Fruit fly (Drosophila melanogaster): Measurements from ENCODE around the gene CG6333.

CG6333 gene

DNA sequence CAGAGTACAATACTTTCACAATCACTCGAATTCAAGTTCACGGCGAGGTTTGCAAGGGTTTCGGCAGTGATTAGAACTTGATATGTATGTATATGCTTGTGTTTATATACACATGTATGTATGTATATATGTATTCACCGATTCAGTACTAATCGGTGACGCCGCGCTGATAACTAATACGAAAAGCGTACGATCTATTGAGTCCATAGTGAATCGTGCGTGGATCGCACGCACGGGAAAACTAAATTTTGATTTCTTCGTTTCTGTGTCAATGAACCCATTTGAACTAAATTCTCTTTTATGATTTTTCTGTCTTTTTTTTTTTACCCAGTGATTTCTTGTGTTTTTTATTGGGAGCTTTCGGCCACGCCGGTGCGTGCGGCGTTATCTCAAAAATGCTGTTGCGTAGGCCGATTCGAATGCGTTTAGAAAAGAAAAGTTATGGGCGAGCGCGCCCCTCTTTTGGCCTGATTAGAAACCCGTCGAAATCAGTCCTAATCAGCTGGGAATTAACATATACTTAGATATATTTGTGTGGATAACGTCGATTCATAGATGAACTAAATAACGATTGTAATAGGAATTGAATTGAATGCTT, 7.9 kb upstream of the CG6333 start:
- TF ChIP-seq foxo (GFP tag; optimal IDR thresholded peaks at IDR 0.05) (no peak), jim (GFP tag; optimal IDR thresholded peaks at IDR 0.05) (no peak)

DNA sequence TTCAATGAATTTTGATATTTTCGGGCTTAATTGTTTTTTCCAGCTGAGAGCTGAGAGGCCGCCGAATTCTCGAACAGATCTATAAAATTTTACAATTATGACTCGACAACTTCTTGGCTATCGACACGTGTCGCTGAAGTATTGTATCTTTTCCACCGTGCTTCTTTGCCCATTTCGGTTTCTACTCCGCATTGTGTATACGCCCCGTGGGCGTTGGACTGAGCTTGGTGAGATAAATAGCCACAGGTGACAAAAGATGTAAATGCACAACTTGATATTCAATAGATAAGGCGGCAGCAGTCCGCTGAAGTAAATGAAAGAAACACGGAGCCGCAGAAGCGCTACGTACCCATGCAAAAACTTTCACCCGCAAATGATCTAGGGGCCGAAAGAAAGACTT, 7.2 kb upstream of the CG6333 start:
- TF ChIP-seq Jra (GFP tag; optimal IDR thresholded peaks at IDR 0.05): no peak
- no peak for TF ChIP-seq rgr (GFP tag; optimal IDR thresholded peaks at IDR 0.05)
- TF ChIP-seq foxo (GFP tag; optimal IDR thresholded peaks at IDR 0.05): no peak
- no peak for TF ChIP-seq CG32264 (GFP tag; optimal IDR thresholded peaks at IDR 0.05)
- no peak for TF ChIP-seq br (GFP tag; optimal IDR thresholded peaks at IDR 0.05)
- no peak for TF ChIP-seq HLH106 (tag; optimal IDR thresholded peaks at IDR 0.05)
- TF ChIP-seq h (GFP tag; optimal IDR thresholded peaks at IDR 0.05): no peak
- no peak for TF ChIP-seq Vsx2 (GFP tag; optimal IDR thresholded peaks at IDR 0.05; ENCODE audit: partially characterized antibody)
- TF ChIP-seq sv (GFP tag; optimal IDR thresholded peaks at IDR 0.05): no peak
- no peak for TF ChIP-seq Mio (GFP tag; optimal IDR thresholded peaks at IDR 0.05)
- no peak for TF ChIP-seq tai (GFP tag; optimal IDR thresholded peaks at IDR 0.05)
- no peak for TF ChIP-seq N (GFP tag; optimal IDR thresholded peaks at IDR 0.05)
- TF ChIP-seq jim (GFP tag; optimal IDR thresholded peaks at IDR 0.05): no peak
- TF ChIP-seq Hnf4 (GFP tag; optimal IDR thresholded peaks at IDR 0.05): no peak
- TF ChIP-seq Myc (optimal IDR thresholded peaks at IDR 0.05): no peak
- no peak for TF ChIP-seq Dif (GFP tag; optimal IDR thresholded peaks at IDR 0.05; ENCODE audit: partially characterized antibody)
- no peak for TF ChIP-seq sage (GFP tag; optimal IDR thresholded peaks at IDR 0.05)
- TF ChIP-seq dsf (GFP tag; optimal IDR thresholded peaks at IDR 0.05; ENCODE audit: borderline replicate concordance): no peak
- no peak for TF ChIP-seq ey (GFP tag; optimal IDR thresholded peaks at IDR 0.05)
- no peak for TF ChIP-seq dl (GFP tag; optimal IDR thresholded peaks at IDR 0.05; ENCODE audit: insufficient read depth in 1 of 2, partially characterized antibody in 2 of 2)

DNA sequence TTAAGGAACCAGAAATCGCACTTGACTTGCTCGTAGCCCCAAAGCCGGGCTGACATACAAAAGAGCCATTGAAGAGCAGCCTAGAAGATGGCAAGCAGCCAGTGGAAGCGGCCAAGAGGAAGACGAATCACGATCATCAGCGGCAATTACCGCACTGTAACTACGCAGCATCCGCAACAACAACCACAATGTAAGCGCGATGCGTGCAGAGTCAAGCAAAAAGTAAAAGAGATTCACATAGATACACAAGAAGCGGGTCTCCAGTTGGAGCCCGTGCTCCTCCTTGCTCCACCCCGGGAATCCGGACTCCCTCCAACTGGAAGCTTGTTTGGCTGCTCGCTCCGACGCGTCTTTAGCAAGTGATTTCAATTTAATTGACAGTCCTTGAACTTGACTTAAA, 5.6 kb upstream of the CG6333 start:
- TF ChIP-seq Sp1 (GFP tag; optimal IDR thresholded peaks at IDR 0.05): no peak
- TF ChIP-seq dl (GFP tag; optimal IDR thresholded peaks at IDR 0.05; ENCODE audit: insufficient read depth in 1 of 2, partially characterized antibody in 2 of 2): no peak
- TF ChIP-seq sv (GFP tag; optimal IDR thresholded peaks at IDR 0.05): no peak
- no peak for TF ChIP-seq lola (GFP tag; optimal IDR thresholded peaks at IDR 0.05)
- TF ChIP-seq pan (optimal IDR thresholded peaks at IDR 0.05): no peak
- no peak for TF ChIP-seq Rel (GFP tag; optimal IDR thresholded peaks at IDR 0.05)
- no peak for TF ChIP-seq Rel (tag; optimal IDR thresholded peaks at IDR 0.05)
- no peak for TF ChIP-seq Hr83 (GFP tag; optimal IDR thresholded peaks at IDR 0.05; ENCODE audit: poor library complexity, severe bottlenecking)
- TF ChIP-seq Vsx2 (GFP tag; optimal IDR thresholded peaks at IDR 0.05; ENCODE audit: partially characterized antibody): no peak
- no peak for TF ChIP-seq brk (GFP tag; optimal IDR thresholded peaks at IDR 0.05)
- TF ChIP-seq Dif (GFP tag; optimal IDR thresholded peaks at IDR 0.05; ENCODE audit: partially characterized antibody): no peak
- no peak for TF ChIP-seq GATAd (GFP tag; optimal IDR thresholded peaks at IDR 0.05)
- no peak for TF ChIP-seq ey (GFP tag; optimal IDR thresholded peaks at IDR 0.05)
- TF ChIP-seq psq (GFP tag; optimal IDR thresholded peaks at IDR 0.05): no peak
- TF ChIP-seq usp (GFP tag; optimal IDR thresholded peaks at IDR 0.05): no peak
- no peak for TF ChIP-seq fru (GFP tag; optimal IDR thresholded peaks at IDR 0.05)
- no peak for TF ChIP-seq Hr78 (GFP tag; optimal IDR thresholded peaks at IDR 0.05)
- no peak for TF ChIP-seq woc (GFP tag; optimal IDR thresholded peaks at IDR 0.05)
- no peak for TF ChIP-seq CG32264 (GFP tag; optimal IDR thresholded peaks at IDR 0.05)
- TF ChIP-seq HLH106 (tag; optimal IDR thresholded peaks at IDR 0.05): no peak

DNA sequence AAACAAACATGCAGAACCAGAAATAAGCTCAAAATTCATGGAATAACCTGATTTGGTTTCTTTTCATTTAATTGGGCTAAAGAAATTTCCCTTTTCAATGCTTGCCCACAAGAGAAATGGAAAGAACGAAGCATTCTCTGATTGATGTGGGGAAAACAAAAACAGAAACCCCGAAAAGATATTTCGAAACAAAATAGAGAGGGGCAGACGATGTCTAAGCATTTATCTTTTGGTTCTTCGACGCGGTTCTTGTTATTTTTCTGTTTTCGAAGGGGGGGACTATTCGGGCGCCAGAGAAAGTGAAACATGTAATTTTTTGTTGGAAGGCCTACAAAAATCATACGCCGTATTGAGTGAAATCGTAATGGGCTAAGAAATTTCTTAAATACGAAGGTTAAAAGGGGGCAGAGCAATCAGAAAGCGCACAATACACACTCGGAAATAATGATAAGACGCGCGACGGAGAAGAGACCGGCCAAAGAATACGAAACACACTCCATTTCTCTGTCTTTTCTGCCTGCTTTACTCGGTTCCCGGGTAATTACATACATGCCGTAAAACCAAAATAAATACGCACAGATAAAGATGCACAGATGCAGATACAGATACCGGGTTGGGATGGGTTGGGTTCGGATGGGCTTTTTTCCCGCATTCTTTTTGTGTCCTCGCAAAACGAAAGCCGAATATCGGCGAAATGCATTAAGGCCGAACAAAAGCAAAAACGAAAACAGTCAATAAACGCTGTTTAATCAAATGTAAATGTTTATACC, 2.8 kb upstream of the CG6333 start:
- no peak for TF ChIP-seq Sp1 (GFP tag; optimal IDR thresholded peaks at IDR 0.05)
- TF ChIP-seq foxo (GFP tag; optimal IDR thresholded peaks at IDR 0.05): no peak
- no peak for TF ChIP-seq sv (GFP tag; optimal IDR thresholded peaks at IDR 0.05)
- TF ChIP-seq fru (GFP tag; optimal IDR thresholded peaks at IDR 0.05): no peak
- TF ChIP-seq br (GFP tag; optimal IDR thresholded peaks at IDR 0.05): peak; percentile 10
- no peak for TF ChIP-seq brk (GFP tag; optimal IDR thresholded peaks at IDR 0.05)
- TF ChIP-seq Rel (GFP tag; optimal IDR thresholded peaks at IDR 0.05): no peak
- TF ChIP-seq Rel (tag; optimal IDR thresholded peaks at IDR 0.05): peak; percentile 27
- TF ChIP-seq GATAd (GFP tag; optimal IDR thresholded peaks at IDR 0.05): no peak
- TF ChIP-seq psq (GFP tag; optimal IDR thresholded peaks at IDR 0.05): peak; percentile 53
- no peak for TF ChIP-seq Hnf4 (GFP tag; optimal IDR thresholded peaks at IDR 0.05)
- no peak for TF ChIP-seq lola (GFP tag; optimal IDR thresholded peaks at IDR 0.05)

Measured in whole organism, wandering third instar larva.